Worm (Caenorhabditis elegans) whole organism, early embryonic: ENCODE data around the gene ceeh-1.

Experiments
- B0310.2 ChIP-seq: sonication (generic microtip); optimal IDR thresholded peaks from 2 replicates; lab custom pipeline; 2016; ENCODE audit warnings: mild to moderate bottlenecking, missing genetic modification characterization, missing compliant biosample characterization
- F13C5.2 ChIP-seq: sonication (generic microtip); optimal IDR thresholded peaks from 2 replicates; lab custom pipeline; 2017; ENCODE audit warnings: mild to moderate bottlenecking, missing genetic modification characterization, inconsistent platforms, missing compliant biosample characterization
- aly-1 ChIP-seq: sonication (generic microtip); optimal IDR thresholded peaks from 2 replicates; lab custom pipeline; 2016; ENCODE audit warnings: missing genetic modification characterization, missing compliant biosample characterization
- ama-1 ChIP-seq: fragments of 150-350 bp; optimal IDR thresholded peaks from 2 replicates; lab custom pipeline; 2014
- ceh-13 ChIP-seq: fragments of 200-800 bp; sonication (Bioruptor generic); optimal IDR thresholded peaks from 2 replicates; lab custom pipeline; 2018; ENCODE audit warnings: mild to moderate bottlenecking, missing genetic modification characterization, missing compliant biosample characterization
- ceh-36 ChIP-seq: sonication (generic microtip); optimal IDR thresholded peaks from 2 replicates; lab custom pipeline; 2016; ENCODE audit warnings: missing genetic modification characterization, inconsistent platforms, missing compliant biosample characterization
- ets-7 ChIP-seq: sonication (generic microtip); optimal IDR thresholded peaks from 2 replicates; lab custom pipeline; 2016; ENCODE audit warnings: missing genotype, missing genetic modification characterization, missing compliant biosample characterization
- flt-1 ChIP-seq: fragments of 200-800 bp; sonication (Bioruptor generic); IDR thresholded peaks from 2 replicates; pipeline ENCODE4 v1.3.6; 2022; ENCODE audit warnings: missing genetic modification characterization, missing compliant biosample characterization
- hmbx-1 ChIP-seq: sonication (generic microtip); optimal IDR thresholded peaks from 2 replicates; lab custom pipeline; 2016; ENCODE audit warnings: mild to moderate bottlenecking, missing genetic modification characterization, missing compliant biosample characterization
- hmg-4 ChIP-seq: fragments of 200-800 bp; sonication (Bioruptor generic); optimal IDR thresholded peaks from 2 replicates; lab custom pipeline; 2018; ENCODE audit warnings: mild to moderate bottlenecking, missing genetic modification characterization, missing compliant biosample characterization
- hnd-1 ChIP-seq: sonication (generic microtip); optimal IDR thresholded peaks from 2 replicates; lab custom pipeline; 2016; ENCODE audit warnings: missing genetic modification characterization, missing compliant biosample characterization
- pes-1 ChIP-seq: fragments of 200-800 bp; sonication (Bioruptor generic); IDR thresholded peaks from 2 replicates; pipeline ENCODE4 v1.3.6; 2022; ENCODE audit warnings: missing genetic modification reagents, missing genetic modification characterization, missing compliant biosample characterization
- scrt-1 ChIP-seq: fragments of 200-800 bp; sonication (Bioruptor generic); IDR thresholded peaks from 2 replicates; pipeline ENCODE4 v1.3.6; 2022; ENCODE audit warnings: missing genetic modification characterization, missing compliant biosample characterization
- sea-1 ChIP-seq: fragments of 200-800 bp; sonication (Bioruptor generic); conservative IDR thresholded peaks from 2 replicates; pipeline ENCODE4 v1.3.6; 2022; ENCODE audit warnings: missing genetic modification characterization, missing compliant biosample characterization
- tbx-11 ChIP-seq: fragments of 200-800 bp; sonication (Bioruptor generic); IDR thresholded peaks from 2 replicates; pipeline ENCODE4 v1.3.6; 2022; ENCODE audit warnings: missing genetic modification characterization, missing compliant biosample characterization
- tbx-37 ChIP-seq: fragments of 200-800 bp; sonication (Bioruptor generic); conservative IDR thresholded peaks from 2 replicates; pipeline ENCODE4 v1.3.6; 2022; ENCODE audit warnings: missing genetic modification reagents, missing genetic modification characterization, missing compliant biosample characterization
- tra-4 ChIP-seq: sonication (generic microtip); optimal IDR thresholded peaks from 2 replicates; lab custom pipeline; 2017; ENCODE audit warnings: missing genetic modification characterization, missing compliant biosample characterization

The ceeh-1 gene

DNA sequence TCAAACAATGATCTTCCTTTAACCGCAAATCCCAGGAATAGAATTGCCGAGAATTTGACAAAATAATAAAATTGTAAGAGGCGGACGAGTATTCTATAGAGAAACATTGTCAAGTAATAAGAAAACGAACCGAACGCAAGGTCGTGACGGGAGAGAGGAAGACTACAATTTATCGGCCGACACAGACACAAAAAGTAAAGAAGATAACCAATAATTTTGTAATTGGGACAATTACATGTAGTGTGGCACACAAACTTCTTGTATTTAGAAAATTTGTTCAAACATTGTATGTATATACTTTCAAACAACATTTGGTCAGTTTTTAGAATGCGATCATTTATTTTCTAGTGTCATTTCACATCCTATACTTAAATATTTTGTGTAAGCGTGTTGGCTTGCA lies at the start of gene ceeh-1:
ceeh-1 (minus strand) TSS at position 317 of the 400 bp plus-strand sequence.
- TF ChIP-seq ceh-13 (GFP tag; lab: Kevin White, UChicago) (no peak), tbx-11 (no peak), ets-7 (tag; lab: Kevin White, UChicago) (no peak), B0310.2 (tag; lab: Kevin White, UChicago) (no peak), F13C5.2 (tag; lab: Kevin White, UChicago) (no peak), ama-1 (lab: Kevin White, UChicago) (no peak), tra-4 (tag; lab: Kevin White, UChicago) (no peak), tbx-37 (GFP tag; lab: Robert Waterston, UW) (no peak), ceh-36 (tag; lab: Kevin White, UChicago) (no peak), aly-1 (no peak)

ce11 chrIII:881460-881859 lies 49.4 kb upstream of the ceeh-1 start:
- no peak for TF ChIP-seq aly-1
- TF ChIP-seq flt-1 (GFP tag; lab: Robert Waterston, UW): no peak
- TF ChIP-seq ama-1 (lab: Kevin White, UChicago): no peak
- TF ChIP-seq hmg-4 (GFP tag; lab: Kevin White, UChicago): no peak
- no peak for TF ChIP-seq B0310.2 (tag; lab: Kevin White, UChicago)
- no peak for TF ChIP-seq scrt-1 (GFP tag; lab: Robert Waterston, UW)
- no peak for TF ChIP-seq hmbx-1 (tag; lab: Kevin White, UChicago)
- no peak for TF ChIP-seq tra-4 (tag; lab: Kevin White, UChicago)
- no peak for TF ChIP-seq tbx-11
- TF ChIP-seq ceh-13 (GFP tag; lab: Kevin White, UChicago): no peak
- TF ChIP-seq pes-1: no peak
- TF ChIP-seq F13C5.2 (tag; lab: Kevin White, UChicago): no peak
- TF ChIP-seq hnd-1 (tag; lab: Kevin White, UChicago): no peak
- no peak for TF ChIP-seq ets-7 (tag; lab: Kevin White, UChicago)
- TF ChIP-seq sea-1: no peak
- no peak for TF ChIP-seq ceh-36 (tag; lab: Kevin White, UChicago)
- no peak for TF ChIP-seq tbx-37 (GFP tag; lab: Robert Waterston, UW)

DNA sequence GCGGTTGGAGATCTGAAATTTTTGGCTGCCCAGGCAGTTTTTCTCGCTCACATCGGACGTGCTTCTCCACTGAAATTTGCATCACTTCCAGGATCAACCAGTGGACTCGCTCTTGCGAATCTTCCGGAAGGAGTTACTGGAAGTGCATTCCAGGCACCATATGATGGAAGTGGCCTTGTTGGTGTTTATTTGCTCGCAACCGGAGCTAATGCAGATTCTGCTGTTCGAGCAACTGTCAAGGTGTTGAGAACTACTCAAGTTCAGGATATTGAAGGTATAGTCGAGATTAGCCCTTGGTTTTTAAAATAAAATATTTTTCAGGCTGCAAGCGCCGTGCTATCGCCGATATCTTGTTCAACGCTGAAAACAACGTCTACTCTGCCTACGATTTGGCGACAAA lies 48.8 kb upstream of the ceeh-1 start:
- TF ChIP-seq ama-1 (lab: Kevin White, UChicago) (no peak), tbx-11 (no peak), scrt-1 (GFP tag; lab: Robert Waterston, UW) (no peak), hmbx-1 (tag; lab: Kevin White, UChicago) (no peak), flt-1 (GFP tag; lab: Robert Waterston, UW) (no peak), F13C5.2 (tag; lab: Kevin White, UChicago) (no peak), B0310.2 (tag; lab: Kevin White, UChicago) (no peak), tra-4 (tag; lab: Kevin White, UChicago) (no peak), hmg-4 (GFP tag; lab: Kevin White, UChicago) (no peak), hnd-1 (tag; lab: Kevin White, UChicago) (no peak)

ce11 chrIII:879634-880033 lies 47.6 kb upstream of the ceeh-1 start, which contains the start of the genes T24C4.5 and ucr-2.3:
Gene T24C4.5, minus strand, starts transcription at chrIII:879734.
Gene ucr-2.3, plus strand, starts transcription at chrIII:879860.
- TF ChIP-seq flt-1 (GFP tag; lab: Robert Waterston, UW) (no peak), sea-1 (no peak), hnd-1 (tag; lab: Kevin White, UChicago) (no peak), tra-4 (tag; lab: Kevin White, UChicago) (no peak), hmg-4 (GFP tag; lab: Kevin White, UChicago) (no peak), F13C5.2 (tag; lab: Kevin White, UChicago) (no peak), scrt-1 (GFP tag; lab: Robert Waterston, UW) (no peak), ceh-36 (tag; lab: Kevin White, UChicago) (no peak), tbx-37 (GFP tag; lab: Robert Waterston, UW) (no peak), pes-1 (no peak), tbx-11 (no peak), ama-1 (lab: Kevin White, UChicago) (no peak), hmbx-1 (tag; lab: Kevin White, UChicago) (no peak)

ce11 chrIII:873432-873831 lies 41.4 kb upstream of the ceeh-1 start, which contains the start of gene clc-19:
Gene clc-19, minus strand, starts transcription at chrIII:873566.
- TF ChIP-seq aly-1 (no peak), tbx-37 (GFP tag; lab: Robert Waterston, UW) (no peak)

ce11 chrIII:872373-872772 lies 40.3 kb upstream of the ceeh-1 start, which contains the start of the genes T24C4.3 and clc-20:
Gene T24C4.3, minus strand, starts transcription at chrIII:872473.
Gene clc-20, plus strand, starts transcription at chrIII:872583.
- TF ChIP-seq ets-7 (tag; lab: Kevin White, UChicago) (no peak), aly-1 (no peak), sea-1 (no peak), ceh-13 (GFP tag; lab: Kevin White, UChicago) (no peak), scrt-1 (GFP tag; lab: Robert Waterston, UW) (no peak)

- TF ChIP-seq pes-1: no peak
- no peak for TF ChIP-seq tbx-11
- no peak for TF ChIP-seq hmg-4 (GFP tag; lab: Kevin White, UChicago)
- TF ChIP-seq tbx-37 (GFP tag; lab: Robert Waterston, UW): no peak
Observed at ce11 chrIII:870555-870954, 38.5 kb upstream of the ceeh-1 start.

DNA sequence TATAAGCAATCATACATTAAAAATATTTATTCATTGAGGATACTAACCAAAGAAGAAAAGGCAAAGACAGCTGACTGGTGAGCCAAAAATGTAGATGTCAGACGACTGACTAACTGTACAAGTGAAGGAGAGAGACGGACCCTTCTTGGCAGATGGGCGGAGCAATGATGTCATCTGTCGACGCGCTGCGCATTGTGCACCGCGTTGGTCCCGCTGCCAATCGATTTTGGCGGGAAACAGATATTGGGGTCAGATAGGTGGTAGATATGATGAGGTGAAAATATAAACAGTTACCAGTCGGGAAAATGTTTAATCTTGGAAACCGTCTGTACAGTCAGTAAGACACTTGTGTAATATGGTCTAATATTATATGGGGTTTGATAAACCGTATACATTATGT lies 37.8 kb upstream of the ceeh-1 start, which contains the start of gene T24C4.2:
T24C4.2 (minus strand) TSS at position 101 of the 400 bp plus-strand sequence.
- TF ChIP-seq hmg-4 (GFP tag; lab: Kevin White, UChicago): peak; percentile 36
- TF ChIP-seq ceh-13 (GFP tag; lab: Kevin White, UChicago): no peak
